Worm (Caenorhabditis elegans): Measurements from ENCODE around the gene F40G12.7.

ce11 chrV:14294396-14294795 lies 20.0 kb downstream of the F40G12.7 start, which contains the start of gene F14D7.9:
- TF ChIP-seq nhr-77 (tag; optimal IDR thresholded peaks at IDR 0.05) (no peak), fkh-10 (GFP tag; optimal IDR thresholded peaks at IDR 0.05) (no peak), mdl-1 (tag; optimal IDR thresholded peaks at IDR 0.05) (no peak), hlh-30 (tag; optimal IDR thresholded peaks at IDR 0.05; ENCODE audit: insufficient read depth) (no peak), snpc-4 (tag; optimal IDR thresholded peaks at IDR 0.05) (no peak), duxl-1 (tag; optimal IDR thresholded peaks at IDR 0.05; ENCODE audit: poor library complexity) (no peak), mxl-2 (GFP tag; conservative IDR thresholded peaks at IDR 0.05) (no peak), saeg-2 (GFP tag; IDR thresholded peaks at IDR 0.05) (no peak)
